Worm (Caenorhabditis elegans): Measurements from ENCODE around the gene K12H4.7.

K12H4.7 gene

ce11 chrIII:8029487-8029886, 21.4 kb downstream of the K12H4.7 start, which contains the start of gene F44B9.8:
Gene F44B9.8 (minus strand): TSS chrIII:8029649.
- TF ChIP-seq zip-8 (tag; optimal IDR thresholded peaks at IDR 0.05) (no peak), nhr-237 (tag; optimal IDR thresholded peaks at IDR 0.05) (peak; percentile 31), lsy-2 (tag; optimal IDR thresholded peaks at IDR 0.05) (peak; percentile 39), snpc-4 (tag; optimal IDR thresholded peaks at IDR 0.05) (no peak), pha-4 (tag; optimal IDR thresholded peaks at IDR 0.05) (peak; percentile 17), mab-5 (tag; optimal IDR thresholded peaks at IDR 0.05) (no peak), cnd-1 (tag; optimal IDR thresholded peaks at IDR 0.05) (no peak)

ce11 chrIII:8027942-8028341, 22.9 kb downstream of the K12H4.7 start, which contains the start of gene mdt-30:
Gene mdt-30 (minus strand): TSS chrIII:8028042.
- no peak for TF ChIP-seq mep-1 (tag; optimal IDR thresholded peaks at IDR 0.05)
- no peak for TF ChIP-seq sptf-1 (tag; optimal IDR thresholded peaks at IDR 0.05)
- TF ChIP-seq elt-1 (tag; optimal IDR thresholded peaks at IDR 0.05; ENCODE audit: borderline replicate concordance, insufficient read depth) = no peak
- no peak for TF ChIP-seq elt-3 (tag; optimal IDR thresholded peaks at IDR 0.05)
- no peak for TF ChIP-seq lin-13 (tag; optimal IDR thresholded peaks at IDR 0.05)
- TF ChIP-seq ztf-11 (tag; optimal IDR thresholded peaks at IDR 0.05) = no peak

ce11 chrIII:8022077-8022476, 28.8 kb downstream of the K12H4.7 start, which contains the start of gene F44B9.2:
Gene F44B9.2 (plus strand): TSS chrIII:8022463.
- no peak for TF ChIP-seq bed-3 (GFP tag; optimal IDR thresholded peaks at IDR 0.05)
- TF ChIP-seq drap-1 (GFP tag; optimal IDR thresholded peaks at IDR 0.05) = no peak
- no peak for TF ChIP-seq mep-1 (tag; optimal IDR thresholded peaks at IDR 0.05)
- TF ChIP-seq elt-1 (tag; optimal IDR thresholded peaks at IDR 0.05; ENCODE audit: borderline replicate concordance, insufficient read depth) = no peak
- TF ChIP-seq nhr-28 (tag; optimal IDR thresholded peaks at IDR 0.05) = no peak
- TF ChIP-seq tbx-8 (GFP tag; optimal IDR thresholded peaks at IDR 0.05) = no peak
- no peak for TF ChIP-seq nhr-237 (tag; optimal IDR thresholded peaks at IDR 0.05)
- no peak for TF ChIP-seq blmp-1 (tag; optimal IDR thresholded peaks at IDR 0.05)
- peak; percentile 17 for TF ChIP-seq hlh-1 (tag; optimal IDR thresholded peaks at IDR 0.05)
- no peak for TF ChIP-seq ceh-83 (GFP tag; optimal IDR thresholded peaks at IDR 0.05)
- no peak for TF ChIP-seq ham-2 (GFP tag; optimal IDR thresholded peaks at IDR 0.05)
- no peak for TF ChIP-seq M03D4.4 (tag; optimal IDR thresholded peaks at IDR 0.05)
- no peak for TF ChIP-seq unc-39 (tag; optimal IDR thresholded peaks at IDR 0.05)
- TF ChIP-seq mls-2 (tag; optimal IDR thresholded peaks at IDR 0.05) = no peak
- TF ChIP-seq lin-13 (tag; optimal IDR thresholded peaks at IDR 0.05) = no peak
- TF ChIP-seq nhr-76 (tag; optimal IDR thresholded peaks at IDR 0.05) = no peak
- TF ChIP-seq unc-120 (tag; optimal IDR thresholded peaks at IDR 0.05; ENCODE audit: poor library complexity, severe bottlenecking) = peak; percentile 75

ce11 chrIII:8020823-8021332, 30.0 kb downstream of the K12H4.7 start, which contains the start of gene lin-36:
Gene lin-36 (minus strand): TSS chrIII:8020873.
- TF ChIP-seq drap-1 (GFP tag; optimal IDR thresholded peaks at IDR 0.05) (peak; percentile 43), M03D4.4 (tag; optimal IDR thresholded peaks at IDR 0.05) (peak; percentile 56), nhr-237 (tag; optimal IDR thresholded peaks at IDR 0.05) (peak; percentile 70), cnd-1 (tag; optimal IDR thresholded peaks at IDR 0.05) (no peak), ham-2 (GFP tag; optimal IDR thresholded peaks at IDR 0.05) (peak; percentile 53), bed-3 (GFP tag; optimal IDR thresholded peaks at IDR 0.05) (no peak), nhr-12 (tag; optimal IDR thresholded peaks at IDR 0.05) (no peak), sem-2 (GFP tag; optimal IDR thresholded peaks at IDR 0.05) (no peak), mls-2 (tag; optimal IDR thresholded peaks at IDR 0.05) (peak; percentile 59), snpc-4 (tag; optimal IDR thresholded peaks at IDR 0.05) (no peak), lsy-2 (tag; optimal IDR thresholded peaks at IDR 0.05) (peak; percentile 79), zip-8 (tag; optimal IDR thresholded peaks at IDR 0.05) (no peak), nhr-2 (tag; optimal IDR thresholded peaks at IDR 0.05) (peak; percentile 36), elt-1 (tag; optimal IDR thresholded peaks at IDR 0.05; ENCODE audit: borderline replicate concordance, insufficient read depth) (peak; percentile 47), sptf-1 (tag; optimal IDR thresholded peaks at IDR 0.05) (peak; percentile 44), ztf-11 (tag; optimal IDR thresholded peaks at IDR 0.05) (no peak), unc-39 (tag; optimal IDR thresholded peaks at IDR 0.05) (no peak), elt-3 (tag; optimal IDR thresholded peaks at IDR 0.05) (peak; percentile 32), mep-1 (tag; optimal IDR thresholded peaks at IDR 0.05) (peak; percentile 87), ces-1 (GFP tag; optimal IDR thresholded peaks at IDR 0.05) (no peak), mab-5 (tag; optimal IDR thresholded peaks at IDR 0.05) (no peak), lin-13 (tag; optimal IDR thresholded peaks at IDR 0.05) (peak; percentile 86), ceh-39 (tag; optimal IDR thresholded peaks at IDR 0.05) (peak; percentile 97), tbx-8 (GFP tag; optimal IDR thresholded peaks at IDR 0.05) (no peak), lin-32 (GFP tag; optimal IDR thresholded peaks at IDR 0.05) (no peak), nhr-76 (tag; optimal IDR thresholded peaks at IDR 0.05) (no peak), unc-62 (GFP tag; optimal IDR thresholded peaks at IDR 0.05) (peak; percentile 97), pha-4 (tag; optimal IDR thresholded peaks at IDR 0.05) (peak; percentile 54), ceh-83 (GFP tag; optimal IDR thresholded peaks at IDR 0.05) (no peak), flh-1 (GFP tag; optimal IDR thresholded peaks at IDR 0.05) (no peak), nhr-28 (tag; optimal IDR thresholded peaks at IDR 0.05) (no peak), blmp-1 (tag; optimal IDR thresholded peaks at IDR 0.05) (no peak), unc-120 (tag; optimal IDR thresholded peaks at IDR 0.05; ENCODE audit: poor library complexity, severe bottlenecking) (peak; percentile 90), ceh-43 (GFP tag; optimal IDR thresholded peaks at IDR 0.05) (peak; percentile 24), hlh-1 (tag; optimal IDR thresholded peaks at IDR 0.05) (peak; percentile 14)

All from whole organism, mixed stage, embryonic.